Worm (Caenorhabditis elegans) whole organism, midembryonic: ENCODE measurements around the gene hsp-16.41.
A peak's percentile ranks its signal among the peaks of the same experiment; 100 is the strongest.

ENCODE experiments used
- T22C8.4 ChIP-seq: fragments of 200-800 bp; sonication (Bioruptor generic); IDR thresholded peaks from 2 replicates; pipeline ENCODE4 v1.3.6; 2022; ENCODE audit warnings: missing genetic modification characterization, missing compliant biosample characterization
- cog-1 ChIP-seq: sonication (generic microtip); optimal IDR thresholded peaks from 2 replicates; lab custom pipeline; 2016; ENCODE audit warnings: missing genetic modification characterization, missing compliant biosample characterization
- flt-1 ChIP-seq: fragments of 200-800 bp; sonication (Bioruptor generic); IDR thresholded peaks from 2 replicates; pipeline ENCODE4 v1.3.6; 2022; ENCODE audit warnings: missing genetic modification characterization, missing compliant biosample characterization
- klf-2 ChIP-seq: fragments of 200-800 bp; sonication (Bioruptor generic); conservative IDR thresholded peaks from 2 replicates; pipeline ENCODE4 v1.3.6; 2022; ENCODE audit warnings: missing genetic modification reagents, missing genetic modification characterization, missing compliant biosample characterization
- med-1 ChIP-seq: sonication (generic microtip); optimal IDR thresholded peaks from 2 replicates; lab custom pipeline; 2017; ENCODE audit warnings: missing genetic modification characterization, mild to moderate bottlenecking, missing compliant biosample characterization, antibody characterized with exemption, missing genetic modification reagents; ENCODE audit not compliant: insufficient read depth
- ref-1 ChIP-seq: fragments of 200-800 bp; sonication (Bioruptor generic); conservative IDR thresholded peaks from 2 replicates; pipeline ENCODE4 v1.3.6; 2022; ENCODE audit warnings: missing genetic modification reagents, missing genetic modification characterization, missing compliant biosample characterization
- tab-1 ChIP-seq: fragments of 200-800 bp; sonication (Bioruptor generic); IDR thresholded peaks from 2 replicates; pipeline ENCODE4 v1.3.6; 2022; ENCODE audit warnings: missing genetic modification characterization, missing compliant biosample characterization
- ztf-23 ChIP-seq: fragments of 200-800 bp; sonication (Bioruptor generic); IDR thresholded peaks from 2 replicates; pipeline ENCODE4 v1.3.6; 2022; ENCODE audit warnings: missing genetic modification reagents, missing genetic modification characterization, missing compliant biosample characterization
- ztf-29 ChIP-seq: fragments of 200-800 bp; sonication (Bioruptor generic); IDR thresholded peaks from 2 replicates; pipeline ENCODE4 v1.3.6; 2022; ENCODE audit warnings: missing genetic modification reagents, missing genetic modification characterization, missing compliant biosample characterization

The hsp-16.41 gene

DNA sequence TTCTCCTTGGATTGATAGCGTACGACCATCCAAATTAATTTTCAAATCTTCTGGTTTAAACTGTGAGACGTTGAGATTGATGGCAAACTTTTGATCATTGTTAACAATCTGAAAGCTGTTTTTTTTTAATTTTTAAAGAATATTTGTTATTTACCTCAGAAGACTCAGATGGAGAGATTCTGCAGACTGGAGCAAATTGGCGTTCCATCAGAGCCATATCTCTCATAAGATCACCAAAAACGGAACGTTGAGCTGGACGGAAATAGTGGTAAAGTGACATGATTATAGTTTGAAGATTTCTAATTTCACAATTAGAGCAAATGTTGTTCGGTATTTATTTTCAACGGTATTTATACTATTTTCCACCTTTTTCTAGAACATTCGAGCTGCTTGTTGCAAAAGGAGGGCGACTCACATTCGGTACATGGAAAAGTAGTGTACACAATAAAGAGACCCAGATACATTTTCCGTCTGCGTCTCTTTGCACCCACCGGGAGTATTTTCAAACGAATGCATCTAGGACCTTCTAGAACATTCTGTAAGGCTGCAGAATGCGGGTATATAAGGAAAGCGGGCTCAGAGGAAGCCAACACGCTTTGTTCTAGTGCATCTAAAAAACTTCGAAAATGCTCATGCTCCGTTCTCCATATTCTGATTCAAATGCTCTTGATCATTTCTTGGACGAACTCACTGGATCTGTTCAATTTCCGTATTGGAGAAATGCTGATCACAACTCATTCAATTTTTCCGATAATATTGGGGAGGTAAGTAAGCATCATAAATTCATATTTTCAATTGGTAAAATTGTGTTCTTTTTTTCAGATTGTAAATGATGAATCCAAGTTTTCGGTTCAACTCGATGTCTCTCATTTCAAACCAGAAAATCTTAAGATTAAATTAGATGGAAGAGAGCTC is at the start of gene hsp-16.41, which contains the start of gene hsp-16.2:
Gene hsp-16.41 (plus strand): TSS at position 534 of the 915 bp plus-strand sequence.
Gene hsp-16.2 (minus strand): TSS at position 313 of the 915 bp plus-strand sequence.
- TF ChIP-seq ztf-29 (GFP tag; lab: Robert Waterston, UW), result no peak
- TF ChIP-seq flt-1, result no peak
- TF ChIP-seq klf-2 (GFP tag; lab: Robert Waterston, UW), result no peak
- TF ChIP-seq ztf-23, result 0 out of 2 replicates have a peak, but pooled peaks have one; percentile 26

- TF ChIP-seq T22C8.4 (no peak), ztf-29 (GFP tag; lab: Robert Waterston, UW) (no peak), ref-1 (GFP tag; lab: Robert Waterston, UW) (no peak), klf-2 (GFP tag; lab: Robert Waterston, UW) (no peak), flt-1 (no peak), cog-1 (no peak), med-1 (GFP tag; lab: Kevin White, UChicago) (no peak), ztf-23 (no peak), tab-1 (GFP tag; lab: Robert Waterston, UW) (no peak)
Measured at ce11 chrV:1755589-1755988, 49.4 kb upstream of the hsp-16.41 start, which contains the start of gene ZK697.14. ZK697.14 (minus strand) TSS chrV:1755689.

ce11 chrV:1756099-1756498 is 48.9 kb upstream of the hsp-16.41 start:
- TF ChIP-seq ztf-29 (GFP tag; lab: Robert Waterston, UW) (no peak), ref-1 (GFP tag; lab: Robert Waterston, UW) (no peak), tab-1 (GFP tag; lab: Robert Waterston, UW) (no peak), T22C8.4 (no peak)

- no peak for TF ChIP-seq cog-1
- TF ChIP-seq ztf-23, result no peak
- no peak for TF ChIP-seq T22C8.4
- no peak for TF ChIP-seq klf-2 (GFP tag; lab: Robert Waterston, UW)
- TF ChIP-seq ztf-29 (GFP tag; lab: Robert Waterston, UW), result no peak
- TF ChIP-seq ref-1 (GFP tag; lab: Robert Waterston, UW), result no peak
- no peak for TF ChIP-seq tab-1 (GFP tag; lab: Robert Waterston, UW)
- no peak for TF ChIP-seq med-1 (GFP tag; lab: Kevin White, UChicago)
- TF ChIP-seq flt-1, result no peak
Measured at ce11 chrV:1756856-1757255, 48.1 kb upstream of the hsp-16.41 start, which contains the start of gene clec-204. clec-204 (plus strand) TSS chrV:1757156.

ce11 chrV:1760682-1761081 is 44.3 kb upstream of the hsp-16.41 start, which contains the start of gene clec-205:
clec-205 (plus strand) TSS chrV:1760893.
- TF ChIP-seq cog-1 (no peak), T22C8.4 (no peak), klf-2 (GFP tag; lab: Robert Waterston, UW) (no peak), med-1 (GFP tag; lab: Kevin White, UChicago) (no peak), flt-1 (no peak), ztf-29 (GFP tag; lab: Robert Waterston, UW) (no peak), tab-1 (GFP tag; lab: Robert Waterston, UW) (no peak), ztf-23 (no peak), ref-1 (GFP tag; lab: Robert Waterston, UW) (no peak)

DNA sequence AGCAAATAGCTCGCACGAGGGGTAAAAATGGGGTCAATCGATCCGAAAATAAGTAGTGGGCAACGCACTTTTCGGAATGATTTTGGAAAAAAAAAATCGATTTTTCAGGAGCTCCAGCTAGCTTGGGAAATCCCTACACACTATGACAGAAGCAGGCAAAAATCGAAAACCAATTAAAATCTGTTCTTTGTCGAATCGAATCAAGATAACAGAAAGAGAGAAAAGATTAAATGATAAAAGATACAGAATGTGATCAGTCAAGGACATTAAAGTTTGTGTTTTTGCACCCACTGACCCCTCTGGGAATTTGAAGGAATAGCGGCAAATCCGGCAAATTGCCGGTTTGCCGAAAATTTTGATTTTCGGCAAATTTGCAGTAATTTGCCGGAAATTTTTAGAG is 37.6 kb upstream of the hsp-16.41 start:
- TF ChIP-seq tab-1 (GFP tag; lab: Robert Waterston, UW) (no peak), cog-1 (no peak), flt-1 (no peak), med-1 (GFP tag; lab: Kevin White, UChicago) (no peak), klf-2 (GFP tag; lab: Robert Waterston, UW) (no peak), T22C8.4 (no peak), ref-1 (GFP tag; lab: Robert Waterston, UW) (no peak), ztf-23 (no peak), ztf-29 (GFP tag; lab: Robert Waterston, UW) (no peak)

- TF ChIP-seq ztf-29 (GFP tag; lab: Robert Waterston, UW), result no peak
- no peak for TF ChIP-seq ref-1 (GFP tag; lab: Robert Waterston, UW)
- no peak for TF ChIP-seq klf-2 (GFP tag; lab: Robert Waterston, UW)
- TF ChIP-seq cog-1, result no peak
- TF ChIP-seq flt-1, result no peak
Measured at ce11 chrV:1771727-1772126, 33.3 kb upstream of the hsp-16.41 start, which contains the start of gene dhs-13. dhs-13 (minus strand) TSS chrV:1771734.

DNA sequence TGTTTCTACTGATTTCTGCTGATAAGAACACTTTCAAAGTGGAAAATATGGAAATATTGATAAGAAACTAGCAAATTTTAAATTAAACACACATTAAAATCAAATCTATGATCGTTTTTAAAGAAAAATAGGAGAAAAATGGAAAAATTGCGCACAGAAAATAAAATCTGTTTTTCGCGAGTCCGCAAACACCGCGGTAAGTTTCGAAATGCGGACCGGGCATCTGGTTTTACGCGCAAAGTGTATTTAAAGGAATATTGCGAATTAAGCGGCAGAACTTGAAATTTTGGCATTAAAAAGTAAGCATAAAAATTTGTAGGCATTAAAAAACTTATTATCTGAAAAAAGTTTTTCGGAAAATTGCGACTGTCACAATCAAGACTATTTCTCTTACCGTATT is 31.9 kb upstream of the hsp-16.41 start:
- no peak for TF ChIP-seq cog-1
- TF ChIP-seq flt-1, result no peak
- no peak for TF ChIP-seq ztf-23
- no peak for TF ChIP-seq ref-1 (GFP tag; lab: Robert Waterston, UW)
- no peak for TF ChIP-seq tab-1 (GFP tag; lab: Robert Waterston, UW)
- no peak for TF ChIP-seq T22C8.4
- no peak for TF ChIP-seq ztf-29 (GFP tag; lab: Robert Waterston, UW)
- no peak for TF ChIP-seq klf-2 (GFP tag; lab: Robert Waterston, UW)
- no peak for TF ChIP-seq med-1 (GFP tag; lab: Kevin White, UChicago)

DNA sequence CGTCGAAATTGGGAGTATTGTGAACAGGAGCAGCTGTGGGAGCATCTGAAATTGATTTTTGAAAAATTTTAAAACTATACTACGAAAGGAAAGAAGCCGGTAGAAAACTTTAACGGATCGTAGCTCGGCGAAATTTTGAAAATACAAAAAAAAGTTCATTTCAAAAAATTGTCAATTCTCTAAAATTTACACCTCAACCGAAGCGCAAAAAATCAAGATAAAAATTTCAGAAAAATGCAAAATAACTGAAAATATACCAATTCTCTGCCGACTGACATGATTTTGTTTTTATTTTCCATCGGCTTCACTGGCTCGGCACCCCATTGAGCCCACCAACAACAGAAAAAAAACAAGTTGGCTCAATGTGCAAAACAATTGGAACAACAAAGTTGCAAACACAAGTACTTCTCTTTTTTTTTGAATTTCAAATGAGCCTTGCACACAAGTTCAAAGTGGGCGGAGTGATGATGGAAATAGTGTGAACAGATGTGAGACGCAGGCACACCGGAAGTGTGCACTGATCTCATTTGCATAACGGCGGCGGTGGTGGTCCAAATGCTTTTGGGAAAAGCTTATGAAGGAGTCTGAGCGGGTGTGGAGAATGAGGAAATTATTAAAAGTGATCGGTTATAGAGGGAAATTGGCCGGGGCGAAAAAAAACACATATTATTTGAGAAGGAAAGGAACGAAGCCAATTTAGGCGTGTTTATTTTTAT is 29.9 kb upstream of the hsp-16.41 start, which contains the start of gene F36H9.7:
Gene F36H9.7 (minus strand): TSS at position 51 of the 716 bp plus-strand sequence.
- TF ChIP-seq ref-1 (GFP tag; lab: Robert Waterston, UW) (no peak), cog-1 (no peak)
